Worm (Caenorhabditis elegans): Measurements from ENCODE around the gene sru-3.

sru-3 gene

DNA sequence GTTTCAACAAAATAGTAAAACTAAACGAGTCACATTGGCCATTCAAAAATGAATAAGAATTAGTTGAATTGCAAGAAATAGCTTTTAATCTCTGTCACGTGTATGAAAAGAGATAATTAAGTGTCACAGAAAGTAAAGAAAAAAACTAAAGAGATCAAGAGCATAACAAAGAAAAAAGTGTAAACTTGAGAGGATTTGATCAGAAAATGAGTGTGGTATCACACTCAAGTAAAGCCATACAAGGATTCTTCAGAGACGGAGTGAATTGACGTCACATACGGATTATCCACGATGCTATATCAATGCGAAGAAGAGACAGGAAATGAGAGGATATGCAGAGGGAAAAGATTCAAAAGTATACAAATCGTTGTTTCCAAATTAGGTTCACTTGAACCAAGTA is 27.1 kb upstream of the sru-3 start:
- TF ChIP-seq ama-1 (optimal IDR thresholded peaks at IDR 0.05) (no peak), hnd-1 (tag; optimal IDR thresholded peaks at IDR 0.05) (no peak), hmg-4 (GFP tag; optimal IDR thresholded peaks at IDR 0.05) (no peak), sea-1 (GFP tag; conservative IDR thresholded peaks at IDR 0.05) (no peak), scrt-1 (GFP tag; IDR thresholded peaks at IDR 0.05) (no peak), pes-1 (GFP tag; IDR thresholded peaks at IDR 0.05) (no peak), tbx-37 (GFP tag; conservative IDR thresholded peaks at IDR 0.05) (no peak)

DNA sequence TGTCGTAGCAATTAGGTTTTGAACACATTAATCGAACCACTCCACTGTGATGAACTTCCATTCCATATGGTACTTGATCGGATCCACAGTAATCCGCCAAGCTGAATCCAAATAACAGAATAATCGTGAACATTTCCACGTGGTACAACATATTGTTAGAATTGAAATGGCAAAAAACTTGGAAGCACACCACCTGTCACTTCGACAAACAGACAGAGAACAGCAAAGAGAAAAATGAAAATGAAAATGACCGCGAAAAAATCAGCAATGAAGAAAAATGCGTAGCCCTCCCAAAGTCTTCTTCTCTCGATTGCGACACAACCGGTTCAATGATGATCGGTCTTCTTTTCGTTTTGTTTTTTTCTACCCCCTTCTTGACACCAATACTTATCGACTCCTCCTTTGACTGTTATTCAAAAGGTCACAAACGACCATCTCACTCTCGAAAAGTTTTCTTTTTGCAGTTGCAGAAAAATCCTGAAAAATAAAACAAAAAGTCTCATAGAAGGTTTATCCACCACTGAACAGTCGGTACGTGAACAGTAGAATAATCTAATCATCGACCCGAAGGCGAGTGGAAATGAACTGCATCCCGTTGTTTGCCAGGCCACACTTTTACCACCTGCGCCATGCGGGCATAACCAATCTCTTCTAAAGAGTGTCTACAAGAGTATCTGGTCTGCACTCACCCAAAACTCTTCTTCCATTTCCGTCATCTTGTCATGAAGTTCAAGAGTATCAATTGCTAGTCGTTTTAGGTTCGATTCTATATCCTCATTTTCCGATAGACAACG is 19.1 kb upstream of the sru-3 start, which contains the start of gene wrt-3:
TSS of gene wrt-3 (minus strand) at position 322 of the 794 bp plus-strand sequence.
- peak; percentile 94 for TF ChIP-seq tbx-37 (GFP tag; conservative IDR thresholded peaks at IDR 0.05)
- peak; percentile 95 for TF ChIP-seq ceh-36 (tag; optimal IDR thresholded peaks at IDR 0.05)
- TF ChIP-seq B0310.2 (tag; optimal IDR thresholded peaks at IDR 0.05): peak; percentile 92
- no peak for TF ChIP-seq ama-1 (optimal IDR thresholded peaks at IDR 0.05)
- TF ChIP-seq hmbx-1 (tag; optimal IDR thresholded peaks at IDR 0.05): peak; percentile 81
- TF ChIP-seq scrt-1 (GFP tag; IDR thresholded peaks at IDR 0.05): peak; percentile 99
- TF ChIP-seq F13C5.2 (tag; optimal IDR thresholded peaks at IDR 0.05): peak; percentile 91
- peak; percentile 93 for TF ChIP-seq ceh-13 (GFP tag; optimal IDR thresholded peaks at IDR 0.05)
- TF ChIP-seq hmg-4 (GFP tag; optimal IDR thresholded peaks at IDR 0.05): no peak
- no peak; the same call in 1 of the 2 replicates for TF ChIP-seq sea-1 (GFP tag; conservative IDR thresholded peaks at IDR 0.05)
- peak; percentile 98 for TF ChIP-seq tbx-11 (GFP tag; IDR thresholded peaks at IDR 0.05)
- TF ChIP-seq tra-4 (tag; optimal IDR thresholded peaks at IDR 0.05): peak; percentile 87
- TF ChIP-seq pes-1 (GFP tag; IDR thresholded peaks at IDR 0.05): peak; percentile 98
- TF ChIP-seq ets-7 (tag; optimal IDR thresholded peaks at IDR 0.05): peak; percentile 86
- TF ChIP-seq aly-1 (tag; optimal IDR thresholded peaks at IDR 0.05): peak; percentile 95
- peak; percentile 87 for TF ChIP-seq hnd-1 (tag; optimal IDR thresholded peaks at IDR 0.05)
- peak; percentile 95 for TF ChIP-seq flt-1 (GFP tag; IDR thresholded peaks at IDR 0.05)

DNA sequence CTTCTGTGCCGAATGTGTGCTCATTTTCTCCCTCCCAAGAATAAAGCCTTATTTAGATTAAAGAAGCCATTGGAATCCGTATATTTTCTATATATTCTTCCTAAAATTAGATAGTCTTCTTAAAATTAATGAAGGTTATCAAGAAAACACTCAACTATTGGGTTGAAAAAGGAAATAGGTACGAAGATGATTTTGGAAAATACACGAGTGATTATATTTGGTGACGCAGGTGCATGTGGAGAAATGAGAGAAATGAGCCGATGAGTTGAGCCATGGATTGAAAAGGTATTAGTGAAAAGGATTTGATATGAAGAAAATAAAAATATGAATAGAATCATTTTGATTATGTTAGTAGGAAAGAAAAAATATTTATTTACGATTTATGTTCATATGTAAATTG is 15.5 kb upstream of the sru-3 start, which contains the start of gene cng-3:
TSS of gene cng-3 (minus strand) at position 102 of the 400 bp plus-strand sequence.
- no peak for TF ChIP-seq scrt-1 (GFP tag; IDR thresholded peaks at IDR 0.05)
- no peak for TF ChIP-seq B0310.2 (tag; optimal IDR thresholded peaks at IDR 0.05)
- no peak for TF ChIP-seq pes-1 (GFP tag; IDR thresholded peaks at IDR 0.05)
- no peak for TF ChIP-seq tbx-37 (GFP tag; conservative IDR thresholded peaks at IDR 0.05)
- no peak for TF ChIP-seq tbx-11 (GFP tag; IDR thresholded peaks at IDR 0.05)
- no peak for TF ChIP-seq hnd-1 (tag; optimal IDR thresholded peaks at IDR 0.05)
- TF ChIP-seq ceh-13 (GFP tag; optimal IDR thresholded peaks at IDR 0.05): no peak
- TF ChIP-seq hmg-4 (GFP tag; optimal IDR thresholded peaks at IDR 0.05): no peak
- no peak for TF ChIP-seq aly-1 (tag; optimal IDR thresholded peaks at IDR 0.05)
- TF ChIP-seq ceh-36 (tag; optimal IDR thresholded peaks at IDR 0.05): no peak
- TF ChIP-seq tra-4 (tag; optimal IDR thresholded peaks at IDR 0.05): no peak

DNA sequence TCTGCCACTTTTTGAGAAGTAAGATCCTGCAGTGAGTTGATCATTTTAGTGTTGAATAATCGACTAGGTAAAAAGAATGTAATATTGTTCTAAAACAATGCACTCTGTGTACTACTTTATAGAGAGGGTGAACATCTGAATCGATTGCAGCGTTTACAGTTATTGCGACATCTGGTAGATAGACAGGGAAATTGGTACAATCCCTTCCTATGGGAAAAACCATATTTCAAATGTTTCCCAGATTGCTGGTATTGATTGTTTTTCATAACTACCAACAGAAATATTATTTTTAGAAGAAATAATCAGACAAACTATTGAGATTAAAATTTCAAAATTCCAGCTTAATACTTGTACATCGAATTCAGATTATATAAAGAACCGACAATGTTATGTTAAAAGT is 11.4 kb upstream of the sru-3 start, which contains the start of gene gadr-2:
TSS of gene gadr-2 (minus strand) at position 101 of the 400 bp plus-strand sequence.
- TF ChIP-seq scrt-1 (GFP tag; IDR thresholded peaks at IDR 0.05) (no peak), ama-1 (optimal IDR thresholded peaks at IDR 0.05) (no peak), tbx-11 (GFP tag; IDR thresholded peaks at IDR 0.05) (no peak), ceh-13 (GFP tag; optimal IDR thresholded peaks at IDR 0.05) (no peak), sea-1 (GFP tag; conservative IDR thresholded peaks at IDR 0.05) (no peak), pes-1 (GFP tag; IDR thresholded peaks at IDR 0.05) (no peak), hmbx-1 (tag; optimal IDR thresholded peaks at IDR 0.05) (no peak)

DNA sequence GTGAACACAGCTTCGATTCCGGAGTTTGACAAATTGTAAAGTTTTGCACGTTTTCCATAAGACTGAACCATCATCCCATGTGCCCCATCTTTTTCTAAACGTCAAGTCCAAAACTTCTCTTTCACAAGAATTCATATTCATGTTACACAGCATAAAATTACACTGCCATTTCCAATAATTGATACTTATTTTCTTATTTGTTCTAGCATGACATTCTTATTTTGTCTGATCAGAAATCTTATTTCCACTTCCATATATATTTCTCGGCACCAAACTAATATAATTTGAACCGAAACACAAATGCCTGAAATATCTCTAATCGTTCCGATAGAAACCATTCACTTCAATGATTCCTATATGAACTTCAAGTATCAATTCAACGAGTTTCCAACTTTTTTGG is 10.4 kb upstream of the sru-3 start, which contains the start of gene sru-2:
TSS of gene sru-2 (plus strand) at position 301 of the 400 bp plus-strand sequence.
- TF ChIP-seq sea-1 (GFP tag; conservative IDR thresholded peaks at IDR 0.05): no peak

DNA sequence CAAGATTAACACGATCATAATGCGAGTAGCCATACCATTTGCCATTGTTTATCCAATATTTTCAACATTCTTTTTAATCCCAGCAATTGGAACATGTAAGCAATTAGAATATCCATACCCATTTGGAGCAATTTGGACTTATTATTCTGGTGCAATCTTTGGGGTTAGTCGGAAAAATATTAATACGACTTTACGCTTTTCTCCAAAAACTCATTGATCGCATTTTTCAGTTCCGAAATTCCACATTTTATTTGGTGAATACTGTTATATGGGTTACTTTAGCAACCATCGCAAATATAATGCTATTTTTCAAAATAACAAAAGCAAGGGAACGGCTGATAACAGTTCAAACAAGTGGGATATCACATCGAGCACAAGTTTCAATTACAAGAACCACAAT is 9.6 kb upstream of the sru-3 start:
- no peak for TF ChIP-seq hmg-4 (GFP tag; optimal IDR thresholded peaks at IDR 0.05)
- TF ChIP-seq sea-1 (GFP tag; conservative IDR thresholded peaks at IDR 0.05): no peak
- no peak for TF ChIP-seq tbx-11 (GFP tag; IDR thresholded peaks at IDR 0.05)
- TF ChIP-seq scrt-1 (GFP tag; IDR thresholded peaks at IDR 0.05): no peak
- TF ChIP-seq ceh-13 (GFP tag; optimal IDR thresholded peaks at IDR 0.05): no peak
- TF ChIP-seq pes-1 (GFP tag; IDR thresholded peaks at IDR 0.05): no peak
- no peak for TF ChIP-seq ceh-36 (tag; optimal IDR thresholded peaks at IDR 0.05)
- TF ChIP-seq hnd-1 (tag; optimal IDR thresholded peaks at IDR 0.05): no peak
- no peak for TF ChIP-seq tra-4 (tag; optimal IDR thresholded peaks at IDR 0.05)

DNA sequence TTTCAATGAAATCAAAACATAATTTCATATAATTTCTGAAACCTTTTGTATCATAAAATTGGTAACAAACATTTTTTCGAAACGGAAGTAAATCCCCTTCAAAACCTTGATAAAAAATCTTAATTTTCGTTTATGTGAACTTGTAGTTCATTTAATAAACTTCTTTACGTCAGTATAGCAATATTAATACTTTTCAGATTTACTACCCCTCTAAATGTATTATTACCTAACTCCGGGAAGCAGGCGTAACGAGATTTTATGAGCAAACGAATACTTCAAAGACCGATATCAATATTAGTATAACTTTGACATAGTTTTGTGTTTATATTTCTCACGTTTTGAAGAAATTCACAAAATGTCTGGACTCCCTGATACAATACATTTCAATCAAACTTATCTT is 8.1 kb upstream of the sru-3 start, which contains the start of gene sru-1:
TSS of gene sru-1 (plus strand) at position 301 of the 400 bp plus-strand sequence.
- TF ChIP-seq ceh-13 (GFP tag; optimal IDR thresholded peaks at IDR 0.05) (no peak), flt-1 (GFP tag; IDR thresholded peaks at IDR 0.05) (no peak), ets-7 (tag; optimal IDR thresholded peaks at IDR 0.05) (no peak), tra-4 (tag; optimal IDR thresholded peaks at IDR 0.05) (no peak), hnd-1 (tag; optimal IDR thresholded peaks at IDR 0.05) (no peak), F13C5.2 (tag; optimal IDR thresholded peaks at IDR 0.05) (no peak), B0310.2 (tag; optimal IDR thresholded peaks at IDR 0.05) (no peak), pes-1 (GFP tag; IDR thresholded peaks at IDR 0.05) (no peak), ama-1 (optimal IDR thresholded peaks at IDR 0.05) (no peak), hmbx-1 (tag; optimal IDR thresholded peaks at IDR 0.05) (no peak), scrt-1 (GFP tag; IDR thresholded peaks at IDR 0.05) (no peak), hmg-4 (GFP tag; optimal IDR thresholded peaks at IDR 0.05) (no peak), sea-1 (GFP tag; conservative IDR thresholded peaks at IDR 0.05) (no peak), ceh-36 (tag; optimal IDR thresholded peaks at IDR 0.05) (no peak), aly-1 (tag; optimal IDR thresholded peaks at IDR 0.05) (no peak), tbx-11 (GFP tag; IDR thresholded peaks at IDR 0.05) (no peak), tbx-37 (GFP tag; conservative IDR thresholded peaks at IDR 0.05) (no peak)
